Worm (Caenorhabditis elegans): ENCODE measurements around the gene C05C10.5.

- TF ChIP-seq egl-27 (tag; optimal IDR thresholded peaks at IDR 0.05) (no peak), lin-1 (GFP tag; IDR thresholded peaks at IDR 0.05) (no peak), skn-1 (tag; optimal IDR thresholded peaks at IDR 0.05) (no peak)
Measured at ce11 chrII:9931476-9931875, 7.4 kb upstream of the C05C10.5 start, which contains the start of gene pho-11.

All from whole organism, L4 larva.